Worm (Caenorhabditis elegans) whole organism, mixed stage, embryonic: ENCODE results near the gene tpra-1.

ENCODE experiments used
- hlh-1 ChIP-seq: fragments of 150-350 bp; optimal IDR thresholded peaks from 2 replicates; lab custom pipeline; 2014; ENCODE audit warnings: missing biosample characterization, missing genetic modification reagents, missing genetic modification characterization
- lin-13 ChIP-seq: fragments of 150-350 bp; optimal IDR thresholded peaks from 2 replicates; lab custom pipeline; 2014; ENCODE audit warnings: missing biosample characterization, missing genetic modification characterization
- lin-32 ChIP-seq: fragments of 200-800 bp; sonication (Bioruptor generic); optimal IDR thresholded peaks from 2 replicates; lab custom pipeline; 2018; ENCODE audit warnings: mild to moderate bottlenecking, missing genetic modification characterization, missing compliant biosample characterization
- lsy-2 ChIP-seq: fragments of 150-350 bp; optimal IDR thresholded peaks from 2 replicates; lab custom pipeline; 2014; ENCODE audit warnings: missing biosample characterization, missing genetic modification characterization
- mep-1 ChIP-seq: fragments of 150-350 bp; optimal IDR thresholded peaks from 2 replicates; lab custom pipeline; 2017; ENCODE audit warnings: missing biosample characterization, missing genetic modification reagents, missing genetic modification characterization, inconsistent platforms
- nhr-237 ChIP-seq: fragments of 150-350 bp; optimal IDR thresholded peaks from 2 replicates; lab custom pipeline; 2014; ENCODE audit warnings: missing biosample characterization, missing genetic modification characterization
- nhr-28 ChIP-seq: fragments of 150-350 bp; optimal IDR thresholded peaks from 2 replicates; lab custom pipeline; 2014; ENCODE audit warnings: missing biosample characterization, missing genetic modification characterization
- sem-2 ChIP-seq: fragments of 200-800 bp; sonication (Bioruptor generic); optimal IDR thresholded peaks from 2 replicates; lab custom pipeline; 2018; ENCODE audit warnings: mild to moderate bottlenecking, missing genetic modification characterization, missing compliant biosample characterization
- snpc-4 ChIP-seq: fragments of 150-350 bp; optimal IDR thresholded peaks from 2 replicates; lab custom pipeline; 2014; ENCODE audit warnings: missing biosample characterization, missing genetic modification characterization
- tbx-8 ChIP-seq: fragments of 200-800 bp; sonication (Bioruptor generic); optimal IDR thresholded peaks from 2 replicates; lab custom pipeline; 2018; ENCODE audit warnings: mild to moderate bottlenecking, missing genetic modification characterization, moderate library complexity, missing compliant biosample characterization
- unc-120 ChIP-seq: sonication (generic microtip); optimal IDR thresholded peaks from 2 replicates; lab custom pipeline; 2017; ENCODE audit warnings: missing genetic modification characterization, missing compliant biosample characterization; ENCODE audit not compliant: poor library complexity, severe bottlenecking
- unc-62 ChIP-seq: fragments of 150-350 bp; optimal IDR thresholded peaks from 2 replicates; lab custom pipeline; 2014; ENCODE audit warnings: missing biosample characterization, missing genetic modification reagents, missing genetic modification characterization
- ztf-11 ChIP-seq: fragments of 150-350 bp; optimal IDR thresholded peaks from 2 replicates; lab custom pipeline; 2014; ENCODE audit warnings: missing biosample characterization, missing genetic modification characterization

- TF ChIP-seq unc-62 (GFP tag; lab: Kevin White, UChicago), result no peak
- TF ChIP-seq lin-32 (GFP tag; lab: Kevin White, UChicago), result no peak
- no peak for TF ChIP-seq hlh-1 (tag; lab: Kevin White, UChicago)
- no peak for TF ChIP-seq lin-13 (tag; lab: Kevin White, UChicago)
- no peak for TF ChIP-seq lsy-2 (tag; lab: Kevin White, UChicago)
- TF ChIP-seq tbx-8, result no peak
- no peak for TF ChIP-seq unc-120 (tag; lab: Kevin White, UChicago)
- no peak for TF ChIP-seq snpc-4
- TF ChIP-seq sem-2 (GFP tag; lab: Kevin White, UChicago), result no peak
- no peak for TF ChIP-seq mep-1
- no peak for TF ChIP-seq nhr-28
- no peak for TF ChIP-seq nhr-237 (tag; lab: Kevin White, UChicago)
- no peak for TF ChIP-seq ztf-11
These were observed 38.2 kb downstream of the tpra-1 start for ce11 chrIV:8994487-8994886.
